Worm (Caenorhabditis elegans) whole organism, L3 larva: ENCODE results near the gene nfki-1.
A peak's percentile ranks its signal among the peaks of the same experiment; 100 is the strongest.

ENCODE experiments used
- R02D3.7 ChIP-seq: fragments of 150-350 bp; optimal IDR thresholded peaks from 2 replicates; lab custom pipeline; 2014; ENCODE audit warnings: missing biosample characterization, missing genetic modification characterization
- ceh-28 ChIP-seq: fragments of 150-350 bp; optimal IDR thresholded peaks from 2 replicates; lab custom pipeline; 2014; ENCODE audit warnings: missing biosample characterization, missing genetic modification reagents, missing genetic modification characterization
- ceh-82 ChIP-seq: fragments of 150-350 bp; optimal IDR thresholded peaks from 2 replicates; lab custom pipeline; 2014; ENCODE audit warnings: missing biosample characterization, missing genetic modification characterization
- daf-12 ChIP-seq: fragments of 150-350 bp; optimal IDR thresholded peaks from 2 replicates; lab custom pipeline; 2014; ENCODE audit warnings: missing biosample characterization, missing genetic modification reagents, missing genetic modification characterization
- elt-2 ChIP-seq: sonication (generic microtip); optimal IDR thresholded peaks from 2 replicates; lab custom pipeline; 2016; ENCODE audit warnings: missing genetic modification reagents, mild to moderate bottlenecking, missing genetic modification characterization, missing compliant biosample characterization
- elt-3 ChIP-seq, 3 experiments: fragments of 150-350 bp in 1 of 3; sonication (generic microtip) in 2 of 3; optimal IDR thresholded peaks; 2 replicates in 2 of 3; 4 replicates in 1 of 3; lab custom pipeline; 2014 to 2017; ENCODE audit warnings: missing biosample characterization in 3 of 3, missing genetic modification characterization in 3 of 3
- fkh-10 ChIP-seq: sonication (generic microtip); optimal IDR thresholded peaks from 2 replicates; lab custom pipeline; 2017; ENCODE audit warnings: missing biosample characterization, missing genetic modification reagents, missing genetic modification characterization
- lin-39 ChIP-seq: fragments of 150-350 bp; optimal IDR thresholded peaks from 2 replicates; lab custom pipeline; 2018; ENCODE audit warnings: missing biosample characterization, missing genetic modification reagents, missing genetic modification characterization
- nhr-237 ChIP-seq: fragments of 150-350 bp; optimal IDR thresholded peaks from 2 replicates; lab custom pipeline; 2014; ENCODE audit warnings: missing biosample characterization, missing genetic modification characterization
- nhr-28 ChIP-seq: fragments of 150-350 bp; optimal IDR thresholded peaks from 2 replicates; lab custom pipeline; 2014; ENCODE audit warnings: missing biosample characterization, missing genetic modification characterization
- pqm-1 ChIP-seq: fragments of 150-350 bp; optimal IDR thresholded peaks from 2 replicates; lab custom pipeline; 2017; ENCODE audit warnings: missing biosample characterization, missing genetic modification characterization, inconsistent platforms
- sea-2 ChIP-seq: fragments of 150-350 bp; sonication (generic microtip); optimal IDR thresholded peaks from 4 replicates; lab custom pipeline; 2014; ENCODE audit warnings: missing biosample characterization, missing genetic modification reagents, missing genetic modification characterization
- snpc-4 ChIP-seq: fragments of 150-350 bp; optimal IDR thresholded peaks from 2 replicates; lab custom pipeline; 2014; ENCODE audit warnings: missing biosample characterization, missing genetic modification characterization
- tbx-2 ChIP-seq: sonication (generic microtip); optimal IDR thresholded peaks from 2 replicates; lab custom pipeline; 2016; ENCODE audit warnings: mild to moderate bottlenecking, missing genetic modification characterization, missing compliant biosample characterization

DNA sequence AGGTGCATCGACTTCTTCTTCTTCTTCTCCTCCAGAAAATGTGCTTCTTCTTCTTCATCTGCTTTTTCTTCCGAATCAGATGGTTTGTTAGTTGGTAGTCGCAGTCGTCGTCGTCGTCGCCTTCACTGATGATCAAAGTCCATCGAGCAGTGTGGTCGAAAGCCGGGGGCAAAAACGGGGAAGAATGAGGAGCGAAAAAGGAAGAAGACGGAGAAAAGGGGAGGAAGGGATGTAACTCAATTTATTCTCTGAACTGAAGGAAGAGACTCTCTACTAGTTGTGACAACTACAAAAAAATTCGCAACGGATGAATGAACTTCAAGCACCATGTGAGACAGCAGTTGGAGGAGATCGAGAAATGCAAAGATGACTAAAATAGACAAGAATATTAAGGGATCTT lies 40.7 kb downstream of the nfki-1 start:
- TF ChIP-seq R02D3.7 (no peak), daf-12 (tag; lab: Kevin White, UChicago) (no peak), elt-3 (tag; optimal IDR thresholded peaks at IDR 0.05; lab: Kevin White, UChicago) (no peak), ceh-28 (tag; lab: Kevin White, UChicago) (no peak), ceh-82 (tag; lab: Kevin White, UChicago) (no peak), sea-2 (no peak), lin-39 (tag; lab: Kevin White, UChicago) (no peak), tbx-2 (tag; lab: Kevin White, UChicago) (no peak), nhr-28 (tag; lab: Kevin White, UChicago) (no peak), fkh-10 (peak; percentile 39), elt-2 (tag; lab: Kevin White, UChicago) (no peak), nhr-237 (tag; lab: Kevin White, UChicago) (no peak), snpc-4 (tag; lab: Kevin White, UChicago) (no peak), pqm-1 (no peak)
